Worm (Caenorhabditis elegans): ENCODE data around the gene unc-3.

DNA sequence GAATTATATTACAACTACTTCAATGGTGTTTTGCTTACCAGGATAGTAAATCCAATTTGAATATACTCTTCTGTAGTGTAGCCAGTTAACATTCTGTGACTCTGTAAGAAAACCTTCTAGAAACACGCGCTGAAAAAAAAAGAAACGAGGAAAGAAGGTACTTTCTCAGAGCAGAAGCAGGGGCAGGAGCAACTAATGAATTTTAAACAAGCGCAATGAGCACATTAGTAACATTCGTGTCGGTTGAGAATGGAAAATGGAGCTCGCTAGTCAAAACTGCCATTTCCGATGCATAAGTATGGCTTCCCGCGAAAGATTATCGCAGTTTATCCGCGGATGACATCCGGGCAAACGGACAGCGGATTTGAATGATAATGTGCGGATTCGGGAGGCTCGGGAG, 21.4 kb upstream of the unc-3 start, which contains the start of gene C05G5.3:
- TF ChIP-seq ama-1 (optimal IDR thresholded peaks at IDR 0.05): no peak
- TF ChIP-seq dmd-4 (tag; optimal IDR thresholded peaks at IDR 0.05): no peak
- no peak for TF ChIP-seq elt-3 (tag; optimal IDR thresholded peaks at IDR 0.05)
- TF ChIP-seq aly-2 (tag; optimal IDR thresholded peaks at IDR 0.05): no peak
- no peak for TF ChIP-seq nhr-25 (tag; optimal IDR thresholded peaks at IDR 0.05)
- TF ChIP-seq unc-62 (GFP tag; optimal IDR thresholded peaks at IDR 0.05): no peak
- TF ChIP-seq snpc-4 (tag; optimal IDR thresholded peaks at IDR 0.05): no peak
- TF ChIP-seq nhr-6 (tag; optimal IDR thresholded peaks at IDR 0.05): no peak
- no peak for TF ChIP-seq F13H6.1 (tag; optimal IDR thresholded peaks at IDR 0.05)
- no peak for TF ChIP-seq alr-1 (tag; optimal IDR thresholded peaks at IDR 0.05)
- no peak for TF ChIP-seq nhr-237 (tag; optimal IDR thresholded peaks at IDR 0.05)
- no peak for TF ChIP-seq crh-2 (tag; optimal IDR thresholded peaks at IDR 0.05)
